Worm (Caenorhabditis elegans): ENCODE results near the gene ZK643.2.
A peak's percentile ranks its signal among the peaks of the same experiment; 100 is the strongest.

Gene ZK643.2

ce11 chrIII:8946285-8946684, 10.1 kb upstream of the ZK643.2 start:
- TF ChIP-seq nfya-1 (tag; optimal IDR thresholded peaks at IDR 0.05; ENCODE audit: insufficient read depth) (no peak), lsy-12 (tag; optimal IDR thresholded peaks at IDR 0.05) (no peak), unc-62 (GFP tag; optimal IDR thresholded peaks at IDR 0.05) (no peak), daf-12 (tag; optimal IDR thresholded peaks at IDR 0.05) (no peak), ama-1 (optimal IDR thresholded peaks at IDR 0.05) (no peak)

ce11 chrIII:8949147-8949546, 7.2 kb upstream of the ZK643.2 start:
- TF ChIP-seq fkh-10 (GFP tag; optimal IDR thresholded peaks at IDR 0.05) (peak; percentile 56), lsy-12 (tag; optimal IDR thresholded peaks at IDR 0.05) (no peak)

DNA sequence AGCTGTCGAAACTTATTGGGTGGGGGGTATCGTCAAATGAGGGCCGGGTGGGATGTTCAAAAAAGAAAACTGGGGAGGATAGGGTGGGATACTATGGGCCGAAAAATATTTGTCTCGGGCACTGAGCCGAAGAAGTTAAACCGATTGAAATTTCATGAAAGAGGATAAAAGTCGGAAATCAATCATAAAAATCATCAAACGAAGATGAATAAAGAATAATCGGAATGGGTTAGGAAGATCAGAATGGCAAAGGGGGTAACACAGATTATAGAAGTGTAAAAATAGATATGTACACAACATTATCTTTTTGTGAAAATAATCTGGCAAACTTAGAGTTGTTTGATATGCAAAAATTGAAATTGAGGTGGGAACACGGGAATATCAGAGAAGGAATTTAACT, 804 bp upstream of the ZK643.2 start:
- no peak for TF ChIP-seq nfya-1 (tag; optimal IDR thresholded peaks at IDR 0.05; ENCODE audit: insufficient read depth)
- TF ChIP-seq nhr-11 (tag; optimal IDR thresholded peaks at IDR 0.05): no peak
- TF ChIP-seq lin-15B (tag; optimal IDR thresholded peaks at IDR 0.05): no peak
- no peak for TF ChIP-seq zag-1 (tag; optimal IDR thresholded peaks at IDR 0.05)
- TF ChIP-seq nhr-77 (tag; optimal IDR thresholded peaks at IDR 0.05): no peak
- TF ChIP-seq lsy-12 (tag; optimal IDR thresholded peaks at IDR 0.05): no peak
- TF ChIP-seq elt-1 (tag; optimal IDR thresholded peaks at IDR 0.05): no peak
- TF ChIP-seq ztf-11 (tag; optimal IDR thresholded peaks at IDR 0.05): no peak
- TF ChIP-seq aly-2 (tag; optimal IDR thresholded peaks at IDR 0.05): no peak
- no peak for TF ChIP-seq ceh-82 (tag; optimal IDR thresholded peaks at IDR 0.05)
- TF ChIP-seq unc-62 (GFP tag; optimal IDR thresholded peaks at IDR 0.05): no peak
- no peak for TF ChIP-seq egl-27 (tag; optimal IDR thresholded peaks at IDR 0.05)
- no peak for TF ChIP-seq elt-3 (tag; optimal IDR thresholded peaks at IDR 0.05)
- no peak for TF ChIP-seq skn-1 (tag; optimal IDR thresholded peaks at IDR 0.05)
- no peak for TF ChIP-seq nhr-28 (tag; optimal IDR thresholded peaks at IDR 0.05)
- no peak for TF ChIP-seq eor-1 (tag; optimal IDR thresholded peaks at IDR 0.05)
- TF ChIP-seq daf-12 (tag; optimal IDR thresholded peaks at IDR 0.05): no peak
- TF ChIP-seq pqm-1 (tag; optimal IDR thresholded peaks at IDR 0.05): no peak

DNA sequence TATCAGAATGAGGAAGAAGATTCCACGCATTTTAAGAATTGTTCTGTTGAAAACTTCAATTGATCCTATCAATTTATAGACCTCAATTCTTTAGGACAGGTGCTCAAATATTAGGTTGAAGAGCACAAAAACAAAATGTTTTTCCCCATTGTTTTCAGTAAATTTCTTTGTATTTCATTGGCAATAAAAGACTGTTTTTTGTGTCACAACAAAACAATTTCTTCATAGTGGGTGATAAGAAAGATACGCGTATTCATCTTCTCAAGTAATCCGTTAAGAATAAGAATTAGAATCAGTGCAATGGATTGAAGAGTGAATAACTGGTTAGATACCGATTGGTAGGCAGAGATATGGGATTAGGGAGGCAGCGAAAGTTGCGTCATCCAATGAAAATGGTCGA, 4.3 kb downstream of the ZK643.2 start, which contains the start of gene ZK643.6:
ZK643.6 (minus strand) TSS at position 101 of the 400 bp plus-strand sequence.
- TF ChIP-seq pqm-1 (tag; optimal IDR thresholded peaks at IDR 0.05): no peak
- TF ChIP-seq ceh-82 (tag; optimal IDR thresholded peaks at IDR 0.05): no peak
- TF ChIP-seq nfya-1 (tag; optimal IDR thresholded peaks at IDR 0.05; ENCODE audit: insufficient read depth): no peak
- no peak for TF ChIP-seq fkh-2 (tag; optimal IDR thresholded peaks at IDR 0.05)

DNA sequence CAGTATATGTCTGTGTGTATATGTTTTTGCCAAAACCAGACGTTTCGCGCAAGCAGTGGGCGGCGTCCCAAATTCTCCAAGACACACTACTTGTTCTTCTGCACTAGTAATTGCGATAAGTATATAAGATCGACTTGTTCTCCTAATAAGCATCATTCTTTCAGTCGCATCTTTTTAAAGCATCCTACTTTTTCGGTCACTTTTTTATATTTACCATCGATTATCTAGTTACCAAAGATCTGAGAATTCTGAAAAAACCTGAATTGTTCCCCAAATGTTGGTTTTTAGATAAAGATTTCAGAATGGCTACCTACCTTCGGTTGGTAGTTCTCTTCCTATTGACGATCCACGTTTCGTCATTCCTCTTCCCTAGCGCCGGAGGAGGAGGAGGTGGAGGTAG, 5.7 kb downstream of the ZK643.2 start, which contains the start of gene grl-25:
grl-25 (plus strand) TSS at position 301 of the 400 bp plus-strand sequence.
- TF ChIP-seq lsy-12 (tag; optimal IDR thresholded peaks at IDR 0.05): no peak
- TF ChIP-seq eor-1 (tag; optimal IDR thresholded peaks at IDR 0.05): no peak

DNA sequence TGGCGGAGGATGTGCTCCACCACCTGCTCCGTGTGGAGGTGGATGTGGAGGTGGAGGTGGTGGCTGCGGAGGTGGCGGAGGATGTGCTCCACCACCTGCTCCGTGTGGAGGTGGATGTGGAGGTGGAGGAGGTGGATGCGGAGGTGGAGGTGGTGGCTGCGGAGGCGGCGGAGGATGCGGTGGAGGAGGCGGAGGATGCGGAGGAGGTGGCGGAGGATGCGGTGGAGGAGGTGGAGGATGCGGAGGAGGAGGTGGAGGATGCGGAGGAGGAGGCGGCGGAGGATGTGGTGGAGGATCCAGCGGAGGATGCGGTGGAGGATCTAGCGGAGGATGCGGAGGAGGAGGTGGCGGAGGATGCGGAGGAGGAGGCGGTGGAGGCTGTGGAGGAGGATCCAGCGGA, 6.1 kb downstream of the ZK643.2 start:
- TF ChIP-seq lsy-12 (tag; optimal IDR thresholded peaks at IDR 0.05) (no peak), pha-4 (tag; optimal IDR thresholded peaks at IDR 0.05) (no peak), fkh-10 (GFP tag; optimal IDR thresholded peaks at IDR 0.05) (no peak), nfya-1 (tag; optimal IDR thresholded peaks at IDR 0.05; ENCODE audit: insufficient read depth) (no peak), egl-5 (tag; optimal IDR thresholded peaks at IDR 0.05) (no peak), nhr-77 (tag; optimal IDR thresholded peaks at IDR 0.05) (no peak), elt-3 (tag; optimal IDR thresholded peaks at IDR 0.05) (no peak), mdl-1 (tag; optimal IDR thresholded peaks at IDR 0.05) (no peak), ztf-4 (tag; optimal IDR thresholded peaks at IDR 0.05) (no peak), elt-2 (tag; optimal IDR thresholded peaks at IDR 0.05) (no peak), hmg-11 (tag; optimal IDR thresholded peaks at IDR 0.05) (no peak), pqm-1 (tag; optimal IDR thresholded peaks at IDR 0.05) (no peak), sea-2 (GFP tag; optimal IDR thresholded peaks at IDR 0.05) (no peak), egl-27 (tag; optimal IDR thresholded peaks at IDR 0.05) (no peak), ZK546.5 (tag; optimal IDR thresholded peaks at IDR 0.05) (no peak), unc-39 (tag; optimal IDR thresholded peaks at IDR 0.05) (no peak), mml-1 (tag; optimal IDR thresholded peaks at IDR 0.05) (no peak), nhr-12 (tag; optimal IDR thresholded peaks at IDR 0.05) (no peak)
